Fruit fly (Drosophila melanogaster) whole organism, wandering third instar larva: ENCODE data around the gene FER.

ENCODE experiments used
- Abd-B ChIP-seq: fragments of >200 bp; optimal IDR thresholded peaks from 2 replicates; lab custom pipeline; 2017; ENCODE audit warnings: missing biosample characterization, missing genetic modification characterization
- CG9705 ChIP-seq: fragments of 200-800 bp; sonication (Bioruptor generic); optimal IDR thresholded peaks from 2 replicates; lab custom pipeline; 2018; ENCODE audit warnings: missing biosample characterization, mild to moderate bottlenecking, missing genetic modification characterization
- CrebA ChIP-seq: fragments of 200-800 bp; sonication (Bioruptor generic); optimal IDR thresholded peaks from 2 replicates; lab custom pipeline; 2016; ENCODE audit warnings: missing biosample characterization, mild to moderate bottlenecking, missing genetic modification characterization, borderline replicate concordance
- Dfd ChIP-seq: fragments of >200 bp; optimal IDR thresholded peaks from 2 replicates; lab custom pipeline; 2017; ENCODE audit warnings: missing biosample characterization, missing genetic modification characterization
- Dif ChIP-seq: fragments of 200-275, 200-300 bp; sonication (Bioruptor generic); optimal IDR thresholded peaks from 2 replicates; lab custom pipeline; 2018; ENCODE audit warnings: missing biosample characterization, missing genetic modification characterization; ENCODE audit not compliant: partially characterized antibody
- Hnf4 ChIP-seq: fragments of 200-800 bp; sonication (Bioruptor generic); optimal IDR thresholded peaks from 2 replicates; lab custom pipeline; 2016; ENCODE audit warnings: missing biosample characterization, mild to moderate bottlenecking, missing genetic modification characterization
- Hr78 ChIP-seq: fragments of >200 bp; optimal IDR thresholded peaks from 2 replicates; lab custom pipeline; 2017; ENCODE audit warnings: missing biosample characterization, missing genetic modification characterization
- Hr83 ChIP-seq: fragments of 200-300 bp; sonication (Bioruptor generic); optimal IDR thresholded peaks from 2 replicates; lab custom pipeline; 2016; ENCODE audit warnings: missing biosample characterization, mild to moderate bottlenecking, missing genetic modification characterization, moderate library complexity; ENCODE audit not compliant: poor library complexity, severe bottlenecking
- Jra ChIP-seq: sonication (Bioruptor generic); optimal IDR thresholded peaks from 2 replicates; lab custom pipeline; 2016; ENCODE audit warnings: missing biosample characterization, missing genetic modification characterization
- Mio ChIP-seq: sonication (Bioruptor generic); optimal IDR thresholded peaks from 2 replicates; lab custom pipeline; 2016; ENCODE audit warnings: missing biosample characterization, missing genetic modification characterization
- N ChIP-seq: fragments of >200 bp; optimal IDR thresholded peaks from 2 replicates; lab custom pipeline; 2018; ENCODE audit warnings: missing biosample characterization, missing external identifiers, missing genetic modification characterization
- OdsH ChIP-seq: fragments of 200-800 bp; sonication (Bioruptor generic); optimal IDR thresholded peaks from 2 replicates; lab custom pipeline; 2016; ENCODE audit warnings: missing biosample characterization, mild to moderate bottlenecking, missing genetic modification characterization
- Rel ChIP-seq, 2 experiments: fragments of 200-800 bp; sonication (Bioruptor generic) in 1 of 2; optimal IDR thresholded peaks; 2 replicates in 1 of 2; 3 replicates in 1 of 2; lab custom pipeline; 2016 to 2019; ENCODE audit warnings: mild to moderate bottlenecking in 2 of 2, missing biosample characterization in 2 of 2, missing genetic modification characterization in 2 of 2, moderate library complexity in 1 of 2
- Sp1 ChIP-seq: fragments of 200-800 bp; sonication (Bioruptor generic); optimal IDR thresholded peaks from 3 replicates; lab custom pipeline; 2019; ENCODE audit warnings: missing biosample characterization, mild to moderate bottlenecking, missing genetic modification characterization, moderate library complexity
- Vsx2 ChIP-seq: fragments of 200-300, 225-300 bp; sonication (Bioruptor generic); optimal IDR thresholded peaks from 2 replicates; lab custom pipeline; 2018; ENCODE audit warnings: missing biosample characterization, missing genetic modification characterization; ENCODE audit not compliant: partially characterized antibody
- brk ChIP-seq: fragments of 200-800 bp; sonication (Bioruptor generic); optimal IDR thresholded peaks from 2 replicates; lab custom pipeline; 2016; ENCODE audit warnings: missing biosample characterization, mild to moderate bottlenecking, missing genetic modification characterization
- dl ChIP-seq, 2 experiments: fragments of 175-275, 200-275 bp in 1 of 2; fragments of 200-275 bp in 1 of 2; sonication (Bioruptor generic); optimal IDR thresholded peaks; lab custom pipeline; 2018; ENCODE audit warnings: mild to moderate bottlenecking in 2 of 2, missing biosample characterization in 2 of 2, missing genetic modification characterization in 2 of 2, moderate library complexity in 2 of 2; ENCODE audit not compliant: partially characterized antibody in 2 of 2, insufficient read depth in 1 of 2
- dsf ChIP-seq: sonication (Bioruptor generic); optimal IDR thresholded peaks from 2 replicates; lab custom pipeline; 2016; ENCODE audit warnings: missing biosample characterization, missing genetic modification characterization, borderline replicate concordance
- ey ChIP-seq: fragments of 200-800 bp; sonication (Bioruptor generic); optimal IDR thresholded peaks from 2 replicates; lab custom pipeline; 2016; ENCODE audit warnings: missing biosample characterization, missing genetic modification characterization
- fru ChIP-seq: fragments of 200-800 bp; sonication (Bioruptor generic); optimal IDR thresholded peaks from 3 replicates; lab custom pipeline; 2016; ENCODE audit warnings: missing biosample characterization, mild to moderate bottlenecking, missing genetic modification characterization
- h ChIP-seq: fragments of 200-800 bp; sonication (Bioruptor generic); optimal IDR thresholded peaks from 3 replicates; lab custom pipeline; 2016; ENCODE audit warnings: missing biosample characterization, mild to moderate bottlenecking, missing genetic modification characterization
- jim ChIP-seq: fragments of 175-275, 200-325 bp; sonication (Bioruptor generic); optimal IDR thresholded peaks from 2 replicates; lab custom pipeline; 2016; ENCODE audit warnings: missing biosample characterization, mild to moderate bottlenecking, missing genetic modification characterization
- lola ChIP-seq: fragments of >200 bp; optimal IDR thresholded peaks from 2 replicates; lab custom pipeline; 2017; ENCODE audit warnings: missing biosample characterization, missing genetic modification characterization
- psq ChIP-seq: fragments of 200-800 bp; sonication (Bioruptor generic); optimal IDR thresholded peaks from 3 replicates; lab custom pipeline; 2017; ENCODE audit warnings: missing biosample characterization, mild to moderate bottlenecking, missing genetic modification characterization, moderate library complexity
- rgr ChIP-seq: fragments of 200-800 bp; sonication (Bioruptor generic); optimal IDR thresholded peaks from 3 replicates; lab custom pipeline; 2016; ENCODE audit warnings: missing biosample characterization, mild to moderate bottlenecking, missing genetic modification characterization
- sv ChIP-seq: fragments of 200-800 bp; sonication (Bioruptor generic); optimal IDR thresholded peaks from 3 replicates; lab custom pipeline; 2016; ENCODE audit warnings: missing biosample characterization, missing genetic modification characterization
- tai ChIP-seq: sonication (Bioruptor generic); optimal IDR thresholded peaks from 2 replicates; lab custom pipeline; 2016; ENCODE audit warnings: missing biosample characterization, missing genetic modification characterization
- usp ChIP-seq: fragments of >200 bp; optimal IDR thresholded peaks from 2 replicates; lab custom pipeline; 2017; ENCODE audit warnings: missing biosample characterization, missing genetic modification characterization
- woc ChIP-seq: sonication (Bioruptor generic); optimal IDR thresholded peaks from 2 replicates; lab custom pipeline; 2016; ENCODE audit warnings: missing biosample characterization, mild to moderate bottlenecking, missing genetic modification characterization

FER gene

DNA sequence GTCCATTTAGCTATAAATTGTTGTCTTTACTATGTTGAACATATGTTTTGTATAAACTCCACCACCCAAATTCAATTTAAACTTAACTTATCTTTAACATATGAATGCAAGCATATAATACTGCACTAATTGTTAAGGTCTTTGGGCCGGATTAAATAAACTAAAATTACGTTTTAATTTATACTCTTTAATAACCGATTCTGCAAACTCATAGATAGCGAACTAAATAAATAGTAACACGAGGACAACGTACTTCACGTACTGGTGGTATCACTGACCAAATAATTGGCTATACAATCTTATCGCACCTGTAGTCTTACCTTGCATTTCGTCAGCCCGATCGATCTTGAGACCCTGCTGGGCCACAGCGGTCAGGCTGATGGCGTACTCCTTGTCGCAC, 1.9 kb downstream of the FER start:
- TF ChIP-seq dl (GFP tag; optimal IDR thresholded peaks at IDR 0.05; lab: Kevin White, UChicago; ENCODE audit: insufficient read depth in 1 of 2, partially characterized antibody in 2 of 2), result no peak
- no peak for TF ChIP-seq OdsH (GFP tag; lab: Kevin White, UChicago)
- no peak for TF ChIP-seq rgr (GFP tag; lab: Kevin White, UChicago)
- no peak for TF ChIP-seq Mio (GFP tag; lab: Kevin White, UChicago)
- no peak for TF ChIP-seq fru (GFP tag; lab: Kevin White, UChicago)
- no peak for TF ChIP-seq Rel (GFP tag; optimal IDR thresholded peaks at IDR 0.05; lab: Kevin White, UChicago)
- TF ChIP-seq Rel (tag; optimal IDR thresholded peaks at IDR 0.05; lab: Kevin White, UChicago), result no peak
- no peak for TF ChIP-seq CrebA (GFP tag; lab: Kevin White, UChicago)
- no peak for TF ChIP-seq psq (GFP tag; lab: Kevin White, UChicago)
- TF ChIP-seq tai, result no peak
- no peak for TF ChIP-seq Dif (GFP tag; lab: Kevin White, UChicago)
- TF ChIP-seq h (GFP tag; lab: Kevin White, UChicago), result no peak
- no peak for TF ChIP-seq lola (GFP tag; lab: Kevin White, UChicago)
- no peak for TF ChIP-seq woc (GFP tag; lab: Kevin White, UChicago)
- no peak for TF ChIP-seq Hr83 (GFP tag; lab: Kevin White, UChicago)
- no peak for TF ChIP-seq ey (GFP tag; lab: Kevin White, UChicago)
- TF ChIP-seq jim, result no peak
- no peak for TF ChIP-seq Hnf4 (GFP tag; lab: Kevin White, UChicago)
- no peak for TF ChIP-seq Sp1 (GFP tag; lab: Kevin White, UChicago)
- no peak for TF ChIP-seq dsf
- TF ChIP-seq Hr78, result no peak
- TF ChIP-seq, all 38 proteins: peak for 0

dm6 chr3R:9390201-9390600, 4.1 kb downstream of the FER start:
- TF ChIP-seq sv (GFP tag; lab: Kevin White, UChicago) (no peak), Hr78 (no peak), jim (no peak), Vsx2 (GFP tag; lab: Kevin White, UChicago) (no peak), h (GFP tag; lab: Kevin White, UChicago) (no peak), lola (GFP tag; lab: Kevin White, UChicago) (no peak), Mio (GFP tag; lab: Kevin White, UChicago) (no peak), N (GFP tag; lab: Kevin White, UChicago) (no peak), woc (GFP tag; lab: Kevin White, UChicago) (no peak)

DNA sequence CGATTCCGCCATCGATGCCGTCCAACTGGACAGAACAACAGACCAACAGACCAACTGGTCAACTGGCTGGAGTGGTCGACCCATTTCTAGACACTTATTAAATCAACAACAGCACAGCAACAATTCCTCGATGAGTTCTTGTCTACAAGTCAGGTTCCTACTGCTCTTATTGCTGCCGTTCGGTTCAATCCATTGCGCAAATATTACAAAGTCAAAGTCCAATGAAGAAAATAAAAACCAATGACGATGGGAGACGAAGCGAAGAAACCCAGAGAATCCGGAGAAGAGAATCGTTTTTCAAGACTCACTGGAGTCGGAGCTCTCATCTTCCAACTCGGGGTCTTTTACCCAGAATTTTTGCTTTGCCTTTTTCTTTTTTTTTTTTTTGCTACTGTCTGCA, 5.4 kb downstream of the FER start:
- TF ChIP-seq Hr78 (no peak), ey (GFP tag; lab: Kevin White, UChicago) (no peak), brk (GFP tag; lab: Kevin White, UChicago) (no peak), Hr83 (GFP tag; lab: Kevin White, UChicago) (no peak), woc (GFP tag; lab: Kevin White, UChicago) (no peak), Dfd (GFP tag; lab: Kevin White, UChicago) (no peak), Sp1 (GFP tag; lab: Kevin White, UChicago) (no peak), psq (GFP tag; lab: Kevin White, UChicago) (no peak), CG9705 (GFP tag; lab: Kevin White, UChicago) (no peak), CrebA (GFP tag; lab: Kevin White, UChicago) (no peak), Rel (GFP tag; optimal IDR thresholded peaks at IDR 0.05; lab: Kevin White, UChicago) (no peak), Rel (tag; optimal IDR thresholded peaks at IDR 0.05; lab: Kevin White, UChicago) (no peak), Abd-B (GFP tag; lab: Kevin White, UChicago) (no peak)

- TF ChIP-seq OdsH (GFP tag; lab: Kevin White, UChicago), result no peak
- no peak for TF ChIP-seq Mio (GFP tag; lab: Kevin White, UChicago)
- no peak for TF ChIP-seq usp (GFP tag; lab: Kevin White, UChicago)
- TF ChIP-seq Dif (GFP tag; lab: Kevin White, UChicago), result no peak
- TF ChIP-seq psq (GFP tag; lab: Kevin White, UChicago), result no peak
- TF ChIP-seq Jra (GFP tag; lab: Kevin White, UChicago), result no peak
- TF ChIP-seq Hnf4 (GFP tag; lab: Kevin White, UChicago), result no peak
- TF ChIP-seq dsf, result no peak
- no peak for TF ChIP-seq fru (GFP tag; lab: Kevin White, UChicago)
These were observed 6.0 kb downstream of the FER start for dm6 chr3R:9388321-9388720.
